Fruit fly (Drosophila melanogaster) whole organism, embryonic: ENCODE results near the gene CG42237.

Source experiments
- CG18011 ChIP-seq: fragments of 200-800 bp; sonication (Bioruptor generic); optimal IDR thresholded peaks from 2 replicates; lab custom pipeline; 2017; ENCODE audit warnings: missing biosample characterization, missing genetic modification characterization, mild to moderate bottlenecking, moderate library complexity, missing genotype
- CG32767 ChIP-seq: fragments of 200-800 bp; sonication (Bioruptor generic); IDR thresholded peaks from 2 replicates; pipeline ENCODE4 v1.3.6; 2022; ENCODE audit warnings: missing biosample characterization, missing genetic modification characterization
- CG3847 ChIP-seq: fragments of 200-800 bp; sonication (Bioruptor generic); IDR thresholded peaks from 2 replicates; pipeline ENCODE4 v1.3.6; 2022; ENCODE audit warnings: missing biosample characterization, missing genetic modification characterization
- CG6175 ChIP-seq: fragments of 200-800 bp; sonication (Bioruptor generic); IDR thresholded peaks from 3 replicates; pipeline ENCODE4 v1.3.6; 2022; ENCODE audit warnings: missing biosample characterization, missing genetic modification characterization
- E2f2 ChIP-seq: fragments of 200-800 bp; sonication (Bioruptor generic); IDR thresholded peaks from 2 replicates; pipeline ENCODE4 v1.3.6; 2022; ENCODE audit warnings: missing biosample characterization, missing genetic modification characterization
- MBD-R2 ChIP-seq: fragments of 200-800 bp; sonication (Bioruptor generic); IDR thresholded peaks from 2 replicates; pipeline ENCODE4 v1.3.6; 2022; ENCODE audit warnings: missing biosample characterization, missing genetic modification characterization
- Poxn ChIP-seq: fragments of 200-800 bp; sonication (Bioruptor generic); IDR thresholded peaks from 2 replicates; pipeline ENCODE4 v1.3.6; 2022; ENCODE audit warnings: missing biosample characterization, missing genetic modification characterization
- Scr ChIP-seq: fragments of 200-800 bp; sonication (Bioruptor generic); IDR thresholded peaks from 2 replicates; pipeline ENCODE4 v1.3.6; 2022; ENCODE audit warnings: missing biosample characterization, missing genetic modification characterization; ENCODE audit not compliant: partially characterized antibody
- chinmo ChIP-seq: fragments of 200-800 bp; sonication (Bioruptor generic); IDR thresholded peaks from 4 replicates; pipeline ENCODE4 v1.3.6; 2022; ENCODE audit warnings: missing biosample characterization, missing genetic modification characterization; ENCODE audit not compliant: partially characterized antibody
- emc ChIP-seq: fragments of 200-800 bp; sonication (Bioruptor generic); optimal IDR thresholded peaks from 2 replicates; lab custom pipeline; 2016; ENCODE audit warnings: missing biosample characterization, missing genetic modification characterization
- ttk ChIP-seq: fragments of 200-800 bp; sonication (Bioruptor generic); IDR thresholded peaks from 2 replicates; pipeline ENCODE4 v2.1.2; 2022; ENCODE audit warnings: missing biosample characterization, missing genetic modification characterization

- no peak for TF ChIP-seq emc (GFP tag; lab: Kevin White, UChicago)
- no peak for TF ChIP-seq CG3847 (GFP tag; lab: Robert Waterston, UW)
- no peak for TF ChIP-seq E2f2 (GFP tag; lab: Robert Waterston, UW)
- TF ChIP-seq CG32767, result no peak
- no peak for TF ChIP-seq ttk (GFP tag; lab: Robert Waterston, UW)
- peak; percentile 87 for TF ChIP-seq Scr (GFP tag; lab: Robert Waterston, UW)
- no peak for TF ChIP-seq CG6175
- no peak for TF ChIP-seq CG18011 (GFP tag; lab: Kevin White, UChicago)
- TF ChIP-seq chinmo (GFP tag; lab: Robert Waterston, UW), result peak; percentile 85; the same call in 1 of the 4 replicates
- TF ChIP-seq MBD-R2 (GFP tag; lab: Robert Waterston, UW), result peak; percentile 87
- no peak for TF ChIP-seq Poxn (GFP tag; lab: Robert Waterston, UW)
Measured at dm6 chrX:13154783-13155182, 39.9 kb downstream of the CG42237 start, which contains the start of the genes CG4318 and CG4332.
